Fruit fly (Drosophila melanogaster) whole organism, embryonic: ENCODE data around the gene Rab9.

Experiments
- ATbp ChIP-seq: fragments of 200-800 bp; sonication (Bioruptor generic); optimal IDR thresholded peaks from 2 replicates; lab custom pipeline; 2017; ENCODE audit warnings: missing biosample characterization, mild to moderate bottlenecking, missing genetic modification characterization, missing genetic modification reagents
- Atf6 ChIP-seq: fragments of 200-800 bp; sonication (Bioruptor generic); IDR thresholded peaks from 2 replicates; pipeline ENCODE4 v1.3.6; 2022; ENCODE audit warnings: missing biosample characterization, missing genetic modification characterization
- Awh ChIP-seq: fragments of 200-800 bp; sonication (Bioruptor generic); IDR thresholded peaks from 2 replicates; pipeline ENCODE4, ENCODE4 v1.3.6; 2022; ENCODE audit warnings: missing biosample characterization, missing genetic modification characterization
- Blimp-1 ChIP-seq: fragments of 200-800 bp; sonication (Bioruptor generic); optimal IDR thresholded peaks from 3 replicates; lab custom pipeline; 2018; ENCODE audit warnings: missing biosample characterization, missing genetic modification characterization, mild to moderate bottlenecking, moderate library complexity, missing genetic modification reagents
- CG1024 ChIP-seq: fragments of 200-800 bp; sonication (Bioruptor generic); IDR thresholded peaks from 2 replicates; pipeline ENCODE4 v1.3.6; 2022; ENCODE audit warnings: missing biosample characterization, missing genetic modification characterization
- CG10274 ChIP-seq: fragments of 200-800 bp; sonication (Bioruptor generic); optimal IDR thresholded peaks from 3 replicates; lab custom pipeline; 2017; ENCODE audit warnings: missing biosample characterization, mild to moderate bottlenecking, missing genetic modification characterization
- CG11696 ChIP-seq: fragments of 200-800 bp; sonication (Bioruptor generic); IDR thresholded peaks from 2 replicates; pipeline ENCODE4 v1.3.6; 2022; ENCODE audit warnings: missing biosample characterization, missing genetic modification characterization
- CG12104 ChIP-seq: fragments of 200-800 bp; sonication (Bioruptor generic); optimal IDR thresholded peaks from 3 replicates; lab custom pipeline; 2016; ENCODE audit warnings: missing biosample characterization, missing genetic modification characterization
- CG12299 ChIP-seq: fragments of 200-800 bp; sonication (Bioruptor generic); optimal IDR thresholded peaks from 2 replicates; lab custom pipeline; 2018; ENCODE audit warnings: missing biosample characterization, mild to moderate bottlenecking, missing genetic modification characterization
- CG15073 ChIP-seq: fragments of 200-800 bp; sonication (Bioruptor generic); optimal IDR thresholded peaks from 2 replicates; lab custom pipeline; 2016; ENCODE audit warnings: missing biosample characterization, missing genetic modification characterization
- CG1792 ChIP-seq: fragments of 200-800 bp; sonication (Bioruptor generic); optimal IDR thresholded peaks from 2 replicates; lab custom pipeline; 2016; ENCODE audit warnings: missing biosample characterization, missing genetic modification characterization
- CG30431 ChIP-seq: fragments of 200-800 bp; sonication (Bioruptor generic); optimal IDR thresholded peaks from 2 replicates; lab custom pipeline; 2017; ENCODE audit warnings: missing biosample characterization, missing genetic modification characterization
- CG3281 ChIP-seq: fragments of 200-800 bp; sonication (Bioruptor generic); optimal IDR thresholded peaks from 3 replicates; lab custom pipeline; 2017; ENCODE audit warnings: missing biosample characterization, mild to moderate bottlenecking, missing genetic modification characterization
- CG33557 ChIP-seq: fragments of 200-800 bp; sonication (Bioruptor generic); optimal IDR thresholded peaks from 2 replicates; lab custom pipeline; 2019; ENCODE audit warnings: missing biosample characterization, mild to moderate bottlenecking, missing genetic modification characterization, moderate library complexity
- CG4328 ChIP-seq: fragments of 200-800 bp; sonication (Bioruptor generic); optimal IDR thresholded peaks from 3 replicates; lab custom pipeline; 2017; ENCODE audit warnings: missing biosample characterization, missing genetic modification reagents, missing genetic modification characterization
- CG7928 ChIP-seq: fragments of 200-800 bp; sonication (Bioruptor generic); optimal IDR thresholded peaks from 2 replicates; lab custom pipeline; 2017; ENCODE audit warnings: missing biosample characterization, mild to moderate bottlenecking, missing genetic modification characterization
- CG7987 ChIP-seq: fragments of 200-800 bp; sonication (Bioruptor generic); optimal IDR thresholded peaks from 2 replicates; lab custom pipeline; 2018; ENCODE audit warnings: missing biosample characterization, mild to moderate bottlenecking, missing genetic modification characterization, moderate library complexity
- CG8281 ChIP-seq: fragments of 200-800 bp; sonication (Bioruptor generic); optimal IDR thresholded peaks from 2 replicates; lab custom pipeline; 2018; ENCODE audit warnings: missing biosample characterization, mild to moderate bottlenecking, missing genetic modification characterization, moderate library complexity
- CG8290 ChIP-seq, 3 experiments: fragments of 200-800 bp; sonication (Bioruptor generic); optimal IDR thresholded peaks; 2 replicates each; lab custom pipeline; 2016 to 2019; ENCODE audit warnings: missing biosample characterization in 3 of 3, missing genetic modification characterization in 3 of 3, mild to moderate bottlenecking in 2 of 3, moderate library complexity in 1 of 3
- CG8944 ChIP-seq: fragments of 200-800 bp; sonication (Bioruptor generic); optimal IDR thresholded peaks from 3 replicates; lab custom pipeline; 2016; ENCODE audit warnings: missing biosample characterization, missing genetic modification characterization
- CG9727 ChIP-seq: fragments of 200-800 bp; sonication (Bioruptor generic); optimal IDR thresholded peaks from 3 replicates; lab custom pipeline; 2017; ENCODE audit warnings: missing biosample characterization, mild to moderate bottlenecking, missing genetic modification characterization
- D ChIP-seq, 2 experiments: fragments of 200-800 bp in 1 of 2; fragments of >200 bp in 1 of 2; sonication (Bioruptor generic) in 1 of 2; optimal IDR thresholded peaks; 2 replicates in 1 of 2; 3 replicates in 1 of 2; lab custom pipeline; 2017; ENCODE audit warnings: mild to moderate bottlenecking in 1 of 2, missing biosample characterization in 1 of 2, missing genetic modification characterization in 1 of 2, missing genetic modification reagents in 1 of 2
- D19A ChIP-seq: fragments of 200-800 bp; optimal IDR thresholded peaks from 3 replicates; lab custom pipeline; 2019; ENCODE audit warnings: missing biosample characterization, mild to moderate bottlenecking, missing genetic modification characterization, moderate library complexity
- Dref ChIP-seq: fragments of 200-800 bp; sonication (Bioruptor generic); IDR thresholded peaks from 2 replicates; pipeline ENCODE4 v1.3.6; 2022; ENCODE audit warnings: missing biosample characterization, missing genetic modification characterization
- HHEX ChIP-seq: fragments of 200-800 bp; sonication (Bioruptor generic); optimal IDR thresholded peaks from 3 replicates; lab custom pipeline; 2017; ENCODE audit warnings: missing biosample characterization, mild to moderate bottlenecking, missing genetic modification characterization, missing genetic modification reagents
- Jarid2 ChIP-seq: fragments of 200-800 bp; sonication (Bioruptor generic); optimal IDR thresholded peaks from 3 replicates; lab custom pipeline; 2017; ENCODE audit warnings: mild to moderate bottlenecking, missing biosample characterization, missing genetic modification reagents, missing genetic modification characterization
- Kr ChIP-seq: fragments of 200-800 bp; sonication (Bioruptor generic); optimal IDR thresholded peaks from 2 replicates; lab custom pipeline; 2017; ENCODE audit warnings: missing biosample characterization, mild to moderate bottlenecking, missing genetic modification characterization
- Lhr ChIP-seq: fragments of 200-800 bp; sonication (Bioruptor generic); optimal IDR thresholded peaks from 3 replicates; lab custom pipeline; 2017; ENCODE audit warnings: mild to moderate bottlenecking, missing biosample characterization, missing genetic modification reagents, missing genetic modification characterization
- Opbp ChIP-seq: fragments of 200-800 bp; sonication (Bioruptor generic); IDR thresholded peaks from 3 replicates; pipeline ENCODE4 v1.3.6; 2022; ENCODE audit warnings: missing biosample characterization, missing genetic modification characterization; ENCODE audit not compliant: partially characterized antibody
- TFAM ChIP-seq: fragments of 200-800 bp; sonication (Bioruptor generic); optimal IDR thresholded peaks from 2 replicates; lab custom pipeline; 2017; ENCODE audit warnings: missing biosample characterization, missing genetic modification characterization, inconsistent platforms
- Vsx1 ChIP-seq: fragments of 200-800 bp; sonication (Bioruptor generic); optimal IDR thresholded peaks from 2 replicates; lab custom pipeline; 2017; ENCODE audit warnings: missing biosample characterization, mild to moderate bottlenecking, missing genetic modification characterization, missing genetic modification reagents
- ac ChIP-seq: fragments of 200-800 bp; sonication (Bioruptor generic); optimal IDR thresholded peaks from 3 replicates; lab custom pipeline; 2017; ENCODE audit warnings: missing biosample characterization, mild to moderate bottlenecking, missing genetic modification characterization
- br ChIP-seq: fragments of >200 bp; optimal IDR thresholded peaks from 2 replicates; lab custom pipeline; 2017
- bsh ChIP-seq, 2 experiments: fragments of 200-800 bp; sonication (Bioruptor generic); optimal IDR thresholded peaks; 2 replicates each; lab custom pipeline; 2017 to 2018; ENCODE audit warnings: mild to moderate bottlenecking in 2 of 2, missing biosample characterization in 2 of 2, missing genetic modification characterization in 2 of 2, moderate library complexity in 1 of 2
- cas ChIP-seq: fragments of 200-800 bp; sonication (Bioruptor generic); IDR thresholded peaks from 2 replicates; pipeline ENCODE4 v1.3.6; 2022; ENCODE audit warnings: missing biosample characterization, missing genetic modification characterization
- ci ChIP-seq: fragments of 200-800 bp; sonication (Bioruptor generic); IDR thresholded peaks from 3 replicates; pipeline ENCODE4 v1.3.6; 2022; ENCODE audit warnings: missing biosample characterization, missing genetic modification characterization
- crp ChIP-seq, 2 experiments: fragments of 200-800 bp; sonication (Bioruptor generic); optimal IDR thresholded peaks; 2 replicates in 1 of 2; 3 replicates in 1 of 2; lab custom pipeline; 2017; ENCODE audit warnings: missing biosample characterization in 2 of 2, missing genetic modification characterization in 2 of 2, mild to moderate bottlenecking in 1 of 2, moderate library complexity in 1 of 2
- dm ChIP-seq: fragments of 200-800 bp; sonication (Bioruptor generic); optimal IDR thresholded peaks from 3 replicates; lab custom pipeline; 2016; ENCODE audit warnings: missing biosample characterization, missing genetic modification characterization
- ftz-f1 ChIP-seq: fragments of 200-800 bp; sonication (Bioruptor generic); optimal IDR thresholded peaks from 2 replicates; lab custom pipeline; 2016; ENCODE audit warnings: missing biosample characterization, missing genetic modification characterization
- gem ChIP-seq: fragments of 200-800 bp; sonication (Bioruptor generic); optimal IDR thresholded peaks from 2 replicates; lab custom pipeline; 2019; ENCODE audit warnings: missing biosample characterization, mild to moderate bottlenecking, missing genetic modification characterization, moderate library complexity
- gfzf ChIP-seq: fragments of 200-800 bp; sonication (Bioruptor generic); optimal IDR thresholded peaks from 2 replicates; lab custom pipeline; 2016; ENCODE audit warnings: missing biosample characterization, mild to moderate bottlenecking, missing genetic modification characterization, moderate library complexity
- h ChIP-seq: fragments of >200 bp; optimal IDR thresholded peaks from 2 replicates; lab custom pipeline; 2017
- ind ChIP-seq: fragments of 200-800 bp; sonication (Bioruptor generic); optimal IDR thresholded peaks from 3 replicates; lab custom pipeline; 2016; ENCODE audit warnings: missing biosample characterization, missing genetic modification characterization
- kah ChIP-seq: fragments of 200-800 bp; sonication (Bioruptor generic); optimal IDR thresholded peaks from 2 replicates; lab custom pipeline; 2018; ENCODE audit warnings: missing biosample characterization, mild to moderate bottlenecking, missing genetic modification characterization
- kay ChIP-seq: fragments of 200-800 bp; sonication (Bioruptor generic); optimal IDR thresholded peaks from 2 replicates; lab custom pipeline; 2016; ENCODE audit warnings: missing biosample characterization, missing genetic modification characterization
- mirr ChIP-seq: fragments of 200-800 bp; sonication (Bioruptor generic); optimal IDR thresholded peaks from 3 replicates; lab custom pipeline; 2018; ENCODE audit warnings: missing biosample characterization, mild to moderate bottlenecking, missing genetic modification characterization
- pita ChIP-seq: fragments of 200-800 bp; sonication (Bioruptor generic); optimal IDR thresholded peaks from 2 replicates; lab custom pipeline; 2017; ENCODE audit warnings: missing biosample characterization, mild to moderate bottlenecking, missing genetic modification characterization
- scrt ChIP-seq: fragments of 200-800 bp; sonication (Bioruptor generic); optimal IDR thresholded peaks from 2 replicates; lab custom pipeline; 2018; ENCODE audit warnings: missing biosample characterization, mild to moderate bottlenecking, missing genetic modification characterization, moderate library complexity
- sqz ChIP-seq: fragments of 200-800 bp; sonication (Bioruptor generic); optimal IDR thresholded peaks from 3 replicates; lab custom pipeline; 2018; ENCODE audit warnings: missing biosample characterization, mild to moderate bottlenecking, missing genetic modification characterization
- tio ChIP-seq: fragments of 200-800 bp; sonication (Bioruptor generic); optimal IDR thresholded peaks from 2 replicates; lab custom pipeline; 2017; ENCODE audit warnings: missing biosample characterization, missing genetic modification characterization, inconsistent platforms

Rab9 gene

dm6 chr2L:19434260-19434659 lies 1.9 kb downstream of the Rab9 start (continued):
- TF ChIP-seq Opbp (no peak), ATbp (GFP tag; lab: Kevin White, UChicago) (peak; percentile 87), tio (GFP tag; lab: Kevin White, UChicago) (no peak), scrt (GFP tag; lab: Kevin White, UChicago) (peak; percentile 43), CG8281 (tag; lab: Kevin White, UChicago) (peak; percentile 50), ac (GFP tag; lab: Kevin White, UChicago) (peak; percentile 83), br (lab: Kevin White, UChicago) (no peak), crp (GFP tag; optimal IDR thresholded peaks at IDR 0.05; lab: Kevin White, UChicago) (no peak), CG4328 (GFP tag; lab: Kevin White, UChicago) (peak; percentile 60), CG15073 (no peak), kay (no peak), TFAM (GFP tag; lab: Kevin White, UChicago) (peak; percentile 10), pita (GFP tag; lab: Kevin White, UChicago) (no peak), Blimp-1 (peak; percentile 67), CG8290 (GFP tag; optimal IDR thresholded peaks at IDR 0.05; lab: Kevin White, UChicago) (no peak), CG8290 (tag; optimal IDR thresholded peaks at IDR 0.05; lab: Kevin White, UChicago) (peak; percentile 61 to 63), CG9727 (peak; percentile 57), sqz (peak; percentile 67), D19A (peak; percentile 34), kah (peak; percentile 55), CG11696 (GFP tag; lab: Robert Waterston, UW) (no peak), Jarid2 (GFP tag; lab: Kevin White, UChicago) (peak; percentile 23), ci (peak; percentile 56; the same call in 1 of the 3 replicates), Atf6 (GFP tag; lab: Robert Waterston, UW) (no peak), CG3281 (peak; percentile 52), HHEX (GFP tag; lab: Kevin White, UChicago) (peak; percentile 45), cas (GFP tag; lab: Robert Waterston, UW) (no peak), bsh (GFP tag; optimal IDR thresholded peaks at IDR 0.05; lab: Kevin White, UChicago) (peak in 1 of 2 experiments; percentile 61), CG8944 (GFP tag; lab: Kevin White, UChicago) (no peak), gfzf (no peak), dm (GFP tag; lab: Kevin White, UChicago) (no peak), CG12104 (GFP tag; lab: Kevin White, UChicago) (peak; percentile 16), h (no peak), D (optimal IDR thresholded peaks at IDR 0.05; lab: Kevin White, UChicago) (no peak), D (GFP tag; optimal IDR thresholded peaks at IDR 0.05; lab: Kevin White, UChicago) (peak; percentile 64), CG1024 (GFP tag; lab: Robert Waterston, UW) (peak; percentile 30; the same call in 1 of the 2 replicates), Vsx1 (GFP tag; lab: Kevin White, UChicago) (peak; percentile 87), CG30431 (GFP tag; lab: Kevin White, UChicago) (no peak), mirr (GFP tag; lab: Kevin White, UChicago) (peak; percentile 72), ftz-f1 (no peak), CG7987 (peak; percentile 82), CG12299 (tag; lab: Kevin White, UChicago) (peak; percentile 22), CG7928 (GFP tag; lab: Kevin White, UChicago) (no peak), Kr (GFP tag; lab: Kevin White, UChicago) (peak; percentile 87), gem (tag; lab: Kevin White, UChicago) (peak; percentile 67), Awh (GFP tag; lab: Robert Waterston, UW) (peak; percentile 36; the same call in 1 of the 2 replicates), Dref (GFP tag; lab: Robert Waterston, UW) (no peak), CG10274 (no peak), CG33557 (GFP tag; lab: Kevin White, UChicago) (peak; percentile 91), Lhr (peak; percentile 33), ind (GFP tag; lab: Kevin White, UChicago) (no peak), CG1792 (GFP tag; lab: Kevin White, UChicago) (peak; percentile 37)
